Worm (Caenorhabditis elegans) whole organism, midembryonic: ENCODE results near the gene fbxb-61.

Source experiments
- T22C8.4 ChIP-seq: fragments of 200-800 bp; sonication (Bioruptor generic); IDR thresholded peaks from 2 replicates; pipeline ENCODE4 v1.3.6; 2022; ENCODE audit warnings: missing genetic modification characterization, missing compliant biosample characterization
- cog-1 ChIP-seq: sonication (generic microtip); optimal IDR thresholded peaks from 2 replicates; lab custom pipeline; 2016; ENCODE audit warnings: missing genetic modification characterization, missing compliant biosample characterization
- flt-1 ChIP-seq: fragments of 200-800 bp; sonication (Bioruptor generic); IDR thresholded peaks from 2 replicates; pipeline ENCODE4 v1.3.6; 2022; ENCODE audit warnings: missing genetic modification characterization, missing compliant biosample characterization
- klf-2 ChIP-seq: fragments of 200-800 bp; sonication (Bioruptor generic); conservative IDR thresholded peaks from 2 replicates; pipeline ENCODE4 v1.3.6; 2022; ENCODE audit warnings: missing genetic modification reagents, missing genetic modification characterization, missing compliant biosample characterization
- ref-1 ChIP-seq: fragments of 200-800 bp; sonication (Bioruptor generic); conservative IDR thresholded peaks from 2 replicates; pipeline ENCODE4 v1.3.6; 2022; ENCODE audit warnings: missing genetic modification reagents, missing genetic modification characterization, missing compliant biosample characterization
- tab-1 ChIP-seq: fragments of 200-800 bp; sonication (Bioruptor generic); IDR thresholded peaks from 2 replicates; pipeline ENCODE4 v1.3.6; 2022; ENCODE audit warnings: missing genetic modification characterization, missing compliant biosample characterization
- ztf-23 ChIP-seq: fragments of 200-800 bp; sonication (Bioruptor generic); IDR thresholded peaks from 2 replicates; pipeline ENCODE4 v1.3.6; 2022; ENCODE audit warnings: missing genetic modification reagents, missing genetic modification characterization, missing compliant biosample characterization
- ztf-29 ChIP-seq: fragments of 200-800 bp; sonication (Bioruptor generic); IDR thresholded peaks from 2 replicates; pipeline ENCODE4 v1.3.6; 2022; ENCODE audit warnings: missing genetic modification reagents, missing genetic modification characterization, missing compliant biosample characterization

DNA sequence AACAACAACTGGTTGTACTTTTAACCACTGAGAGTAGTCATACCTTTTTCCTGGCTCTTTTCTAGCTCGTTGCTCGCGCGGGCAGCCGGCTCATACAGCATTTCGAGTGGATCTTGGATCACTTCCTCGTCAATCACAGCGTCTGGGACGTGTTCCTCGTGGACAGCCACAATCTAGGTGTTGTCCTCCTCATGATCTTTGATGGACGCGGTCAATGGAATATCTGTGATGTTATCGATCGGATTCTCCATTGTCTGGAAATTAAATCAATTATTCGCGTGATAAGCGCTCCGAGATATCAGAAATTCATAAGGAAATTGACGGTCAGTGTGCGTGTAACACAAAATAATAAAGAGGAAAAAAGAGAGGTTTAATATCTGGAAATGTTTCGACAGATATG lies 24.0 kb upstream of the fbxb-61 start, which contains the start of gene F21D9.8:
- TF ChIP-seq cog-1 (tag; lab: Kevin White, UChicago) (no peak), flt-1 (no peak), tab-1 (no peak), ref-1 (GFP tag; lab: Robert Waterston, UW) (no peak), ztf-29 (GFP tag; lab: Robert Waterston, UW) (no peak), ztf-23 (GFP tag; lab: Robert Waterston, UW) (no peak), T22C8.4 (no peak), klf-2 (GFP tag; lab: Robert Waterston, UW) (no peak)
